Fruit fly (Drosophila melanogaster): ENCODE results near the gene CG1677.

DNA sequence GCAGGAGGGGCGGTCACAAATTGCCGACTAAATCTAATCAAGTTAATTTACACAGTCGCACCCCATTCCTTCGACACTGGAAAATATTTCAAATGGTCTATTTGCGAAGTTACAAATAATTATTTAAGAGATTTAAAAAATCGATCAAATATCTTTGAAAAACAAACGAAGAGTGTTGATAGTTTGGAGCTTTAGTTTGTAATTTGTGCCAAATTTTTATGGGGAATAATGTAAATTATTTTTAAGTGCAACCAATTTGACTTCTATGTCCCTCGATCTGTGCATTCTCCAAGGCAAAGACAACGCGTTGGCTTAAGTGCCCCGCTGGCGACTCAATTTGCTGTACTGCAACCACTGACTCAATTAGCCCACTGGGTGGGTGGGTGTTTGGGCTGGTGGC, 12.3 kb upstream of the CG1677 start:
- TF ChIP-seq Sin3A (optimal IDR thresholded peaks at IDR 0.05) (no peak), ttk (optimal IDR thresholded peaks at IDR 0.05) (no peak), h (optimal IDR thresholded peaks at IDR 0.05) (no peak), Myc (optimal IDR thresholded peaks at IDR 0.05) (no peak), insv (optimal IDR thresholded peaks at IDR 0.05) (no peak)

Data from Kc167 (cell line).